Fruit fly (Drosophila melanogaster) whole organism: ENCODE data around the gene His3.3A.

Experiments used
- CG8478 ChIP-seq: fragments of >200 bp; optimal IDR thresholded peaks from 2 replicates; lab custom pipeline; 2018; ENCODE audit warnings: inconsistent platforms
- Dll ChIP-seq: fragments of >200 bp; optimal IDR thresholded peaks from 2 replicates; lab custom pipeline; 2017
- EcR ChIP-seq, 2 experiments: fragments of >200 bp; optimal IDR thresholded peaks; 2 replicates each; lab custom pipeline; 2017; ENCODE audit warnings: missing biosample characterization in 2 of 2, missing genetic modification characterization in 2 of 2, missing genetic modification reagents in 2 of 2
- pan ChIP-seq: fragments of >200 bp; optimal IDR thresholded peaks from 2 replicates; lab custom pipeline; 2017
- psq ChIP-seq: fragments of >200 bp; optimal IDR thresholded peaks from 2 replicates; lab custom pipeline; 2017

DNA sequence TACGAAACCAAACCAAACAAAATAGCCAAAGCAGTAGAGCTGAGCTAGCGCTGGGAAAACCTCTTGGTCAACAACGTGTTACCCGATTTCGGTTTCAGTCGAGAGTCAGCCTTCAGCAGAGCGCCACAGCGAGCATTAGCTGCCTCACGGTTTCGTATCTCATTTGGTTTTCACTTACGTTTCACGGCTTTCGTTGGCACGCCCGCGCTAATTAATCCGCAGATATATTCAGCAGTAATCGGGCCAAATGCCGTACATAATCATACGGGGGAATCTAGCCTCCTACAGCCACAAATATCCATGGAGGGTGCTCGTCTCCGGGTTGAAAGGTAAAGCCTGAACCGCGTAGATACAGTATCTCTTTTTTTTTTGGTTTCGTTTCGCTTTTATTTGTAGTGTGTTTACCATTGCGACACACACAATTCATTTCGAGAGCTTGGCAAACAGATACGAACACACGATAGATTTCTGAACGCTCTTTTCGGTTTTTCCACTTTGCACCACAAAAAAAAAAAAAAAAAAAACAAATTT, 10.4 kb upstream of the His3.3A start, which contains the start of gene CG31650:
- no peak for TF ChIP-seq Dll (lab: Kevin White, UChicago)
- no peak for TF ChIP-seq EcR (GFP tag; optimal IDR thresholded peaks at IDR 0.05; lab: Kevin White, UChicago)
- no peak for TF ChIP-seq pan (lab: Kevin White, UChicago)
- TF ChIP-seq psq, result no peak
- no peak for TF ChIP-seq CG8478
